Worm (Caenorhabditis elegans): ENCODE measurements around the gene F09E10.7.

- TF ChIP-seq nhr-76 (tag; optimal IDR thresholded peaks at IDR 0.05) (no peak), lin-13 (tag; optimal IDR thresholded peaks at IDR 0.05) (no peak), pha-4 (tag; optimal IDR thresholded peaks at IDR 0.05) (no peak), lsy-2 (tag; optimal IDR thresholded peaks at IDR 0.05) (no peak), tbx-8 (GFP tag; optimal IDR thresholded peaks at IDR 0.05) (no peak), elt-1 (tag; optimal IDR thresholded peaks at IDR 0.05; ENCODE audit: borderline replicate concordance, insufficient read depth) (no peak)
Observed at ce11 chrX:1459756-1460155, 41.9 kb downstream of the F09E10.7 start.
